Worm (Caenorhabditis elegans): Measurements from ENCODE around the gene Y81G3A.4.
"Not testable (repeated sequence)": the region's sequence is repeated elsewhere in the genome, so short reads cannot be mapped to it uniquely, and the experiment has no call there.

Y81G3A.4 gene

ce11 chrII:13077746-13078145, 13.5 kb upstream of the Y81G3A.4 start (continued):
- no peak for TF ChIP-seq efl-1 (optimal IDR thresholded peaks at IDR 0.05)
- TF ChIP-seq efl-1 (GFP tag; optimal IDR thresholded peaks at IDR 0.05 in 1 of 2), result peak in 1 of 2 experiments; percentile 52
- TF ChIP-seq rnt-1 (tag; optimal IDR thresholded peaks at IDR 0.05), result no peak
- TF ChIP-seq nhr-90 (tag; optimal IDR thresholded peaks at IDR 0.05; ENCODE audit: poor library complexity), result peak; percentile 44
- TF ChIP-seq egl-13 (tag; optimal IDR thresholded peaks at IDR 0.05), result no peak
- no peak for TF ChIP-seq snpc-4 (tag; optimal IDR thresholded peaks at IDR 0.05)
- no peak for TF ChIP-seq efl-3 (GFP tag; optimal IDR thresholded peaks at IDR 0.05)
- TF ChIP-seq C04F5.9 (tag; optimal IDR thresholded peaks at IDR 0.05), result no peak
- no peak for TF ChIP-seq ama-1 (optimal IDR thresholded peaks at IDR 0.05)
- TF ChIP-seq pag-3 (tag; optimal IDR thresholded peaks at IDR 0.05; ENCODE audit: borderline replicate concordance, insufficient read depth), result no peak
- no peak for TF ChIP-seq unc-62 (GFP tag; optimal IDR thresholded peaks at IDR 0.05)
- TF ChIP-seq ces-1 (GFP tag; optimal IDR thresholded peaks at IDR 0.05), result no peak
- no peak for TF ChIP-seq skn-1 (tag; optimal IDR thresholded peaks at IDR 0.05)
- TF ChIP-seq ceh-8 (GFP tag; optimal IDR thresholded peaks at IDR 0.05), result no peak
- no peak for TF ChIP-seq hlh-17 (GFP tag; optimal IDR thresholded peaks at IDR 0.05; ENCODE audit: borderline replicate concordance)
- TF ChIP-seq vab-15 (tag; optimal IDR thresholded peaks at IDR 0.05), result no peak
- TF ChIP-seq lin-14 (GFP tag; optimal IDR thresholded peaks at IDR 0.05), result peak; percentile 22
- TF ChIP-seq unc-98 (GFP tag; IDR thresholded peaks at IDR 0.05), result no peak
- peak; percentile 98 for TF ChIP-seq elt-2 (tag; optimal IDR thresholded peaks at IDR 0.05)

ce11 chrII:13078848-13079428, 12.3 kb upstream of the Y81G3A.4 start, which contains the start of gene F42G4.6:
Gene F42G4.6 (plus strand): TSS chrII:13079378.
- TF ChIP-seq swsn-7 (tag; optimal IDR thresholded peaks at IDR 0.05) (no peak), lin-35 (GFP tag; optimal IDR thresholded peaks at IDR 0.05) (peak in 1 of 2 experiments; percentile 19), nhr-90 (tag; optimal IDR thresholded peaks at IDR 0.05; ENCODE audit: poor library complexity) (peak; percentile 6), sup-37 (GFP tag; optimal IDR thresholded peaks at IDR 0.05) (no peak), nhr-71 (tag; optimal IDR thresholded peaks at IDR 0.05) (no peak), mab-9 (GFP tag; IDR thresholded peaks at IDR 0.05) (no peak), elt-2 (tag; optimal IDR thresholded peaks at IDR 0.05) (peak; percentile 87), mef-2 (tag; optimal IDR thresholded peaks at IDR 0.05) (no peak), mdl-1 (tag; optimal IDR thresholded peaks at IDR 0.05) (peak in 1 of 2 experiments; percentile 19), pag-3 (tag; optimal IDR thresholded peaks at IDR 0.05; ENCODE audit: borderline replicate concordance, insufficient read depth) (no peak), snpc-4 (tag; optimal IDR thresholded peaks at IDR 0.05) (no peak), nhr-20 (tag; optimal IDR thresholded peaks at IDR 0.05) (peak; percentile 34), blmp-1 (tag; optimal IDR thresholded peaks at IDR 0.05) (peak; percentile 3), nhr-47 (tag; optimal IDR thresholded peaks at IDR 0.05) (no peak), tbx-2 (tag; optimal IDR thresholded peaks at IDR 0.05) (no peak), C34B4.2 (tag; optimal IDR thresholded peaks at IDR 0.05) (no peak)

ce11 chrII:13080607-13081006, 10.6 kb upstream of the Y81G3A.4 start, which contains the start of gene Y81G3A.2:
Gene Y81G3A.2 (plus strand): TSS chrII:13080907.
- TF ChIP-seq blmp-1 (tag; optimal IDR thresholded peaks at IDR 0.05); zag-1 (tag; optimal IDR thresholded peaks at IDR 0.05); dpl-1 (GFP tag; optimal IDR thresholded peaks at IDR 0.05): not testable (repeated sequence)

- not testable (repeated sequence) for TF ChIP-seq unc-98 (GFP tag; IDR thresholded peaks at IDR 0.05); nhr-11 (tag; optimal IDR thresholded peaks at IDR 0.05); lsy-2 (tag; optimal IDR thresholded peaks at IDR 0.05)
Observed at ce11 chrII:13082403-13082802, 8.8 kb upstream of the Y81G3A.4 start, which contains the start of gene Y81G3A.6. Gene Y81G3A.6 (minus strand): TSS chrII:13082503.
